Worm (Caenorhabditis elegans): ENCODE data around the gene F15H10.8.

- no peak for TF ChIP-seq elt-3 (tag; optimal IDR thresholded peaks at IDR 0.05)
- TF ChIP-seq drap-1 (GFP tag; optimal IDR thresholded peaks at IDR 0.05): no peak
- TF ChIP-seq nhr-12 (tag; optimal IDR thresholded peaks at IDR 0.05): no peak
- no peak for TF ChIP-seq unc-39 (tag; optimal IDR thresholded peaks at IDR 0.05)
- TF ChIP-seq blmp-1 (tag; optimal IDR thresholded peaks at IDR 0.05): no peak
- TF ChIP-seq flh-1 (GFP tag; optimal IDR thresholded peaks at IDR 0.05): no peak
- no peak for TF ChIP-seq nhr-28 (tag; optimal IDR thresholded peaks at IDR 0.05)
- no peak for TF ChIP-seq mep-1 (tag; optimal IDR thresholded peaks at IDR 0.05)
- no peak for TF ChIP-seq snpc-4 (tag; optimal IDR thresholded peaks at IDR 0.05)
- TF ChIP-seq unc-62 (GFP tag; optimal IDR thresholded peaks at IDR 0.05): no peak
- no peak for TF ChIP-seq elt-1 (tag; optimal IDR thresholded peaks at IDR 0.05; ENCODE audit: borderline replicate concordance, insufficient read depth)
Observed at ce11 chrV:10360186-10360585, 42.5 kb downstream of the F15H10.8 start.
